Worm (Caenorhabditis elegans): ENCODE data around the gene fozi-1.

ce11 chrIII:9329266-9329665 is 47.7 kb downstream of the fozi-1 start, which contains the start of gene C40H1.3:
- no peak for TF ChIP-seq ceh-39 (tag; optimal IDR thresholded peaks at IDR 0.05)
- no peak for TF ChIP-seq ces-1 (GFP tag; optimal IDR thresholded peaks at IDR 0.05)
- TF ChIP-seq nhr-12 (tag; optimal IDR thresholded peaks at IDR 0.05): no peak
- TF ChIP-seq nhr-28 (tag; optimal IDR thresholded peaks at IDR 0.05): no peak
- no peak for TF ChIP-seq blmp-1 (tag; optimal IDR thresholded peaks at IDR 0.05)
- no peak for TF ChIP-seq unc-39 (tag; optimal IDR thresholded peaks at IDR 0.05)
- TF ChIP-seq lin-13 (tag; optimal IDR thresholded peaks at IDR 0.05): no peak
- TF ChIP-seq unc-62 (GFP tag; optimal IDR thresholded peaks at IDR 0.05): no peak
- TF ChIP-seq elt-1 (tag; optimal IDR thresholded peaks at IDR 0.05; ENCODE audit: borderline replicate concordance, insufficient read depth): no peak
- no peak for TF ChIP-seq snpc-4 (tag; optimal IDR thresholded peaks at IDR 0.05)
